Worm (Caenorhabditis elegans): ENCODE measurements around the gene gon-4.

- TF ChIP-seq ceh-22 (tag; optimal IDR thresholded peaks at IDR 0.05), result no peak
- TF ChIP-seq ceh-9 (tag; optimal IDR thresholded peaks at IDR 0.05), result no peak
Measured at ce11 chrIV:10164086-10164485, 33.5 kb upstream of the gon-4 start.

All from whole organism, late embryonic.